Worm (Caenorhabditis elegans) whole organism, L4/young adult: Measurements from ENCODE around the gene str-139.

Experiments used
- W03F9.2 ChIP-seq: fragments of 150-350 bp; optimal IDR thresholded peaks from 2 replicates; lab custom pipeline; 2014; ENCODE audit warnings: missing biosample characterization, missing genetic modification characterization
- dao-5 ChIP-seq: sonication (generic microtip); optimal IDR thresholded peaks from 2 replicates; lab custom pipeline; 2016; ENCODE audit warnings: missing genotype, missing genetic modification characterization, moderate library complexity, missing compliant biosample characterization
- him-1 ChIP-seq: sonication (generic microtip); optimal IDR thresholded peaks from 2 replicates; lab custom pipeline; 2016; ENCODE audit warnings: missing genotype, missing genetic modification reagents, missing genetic modification characterization, missing compliant biosample characterization

Gene str-139

ce11 chrV:8019783-8020182 is 42.2 kb downstream of the str-139 start:
- TF ChIP-seq him-1 (tag; lab: Kevin White, UChicago): no peak
- no peak for TF ChIP-seq W03F9.2 (tag; lab: Kevin White, UChicago)
- no peak for TF ChIP-seq dao-5 (tag; lab: Kevin White, UChicago)

DNA sequence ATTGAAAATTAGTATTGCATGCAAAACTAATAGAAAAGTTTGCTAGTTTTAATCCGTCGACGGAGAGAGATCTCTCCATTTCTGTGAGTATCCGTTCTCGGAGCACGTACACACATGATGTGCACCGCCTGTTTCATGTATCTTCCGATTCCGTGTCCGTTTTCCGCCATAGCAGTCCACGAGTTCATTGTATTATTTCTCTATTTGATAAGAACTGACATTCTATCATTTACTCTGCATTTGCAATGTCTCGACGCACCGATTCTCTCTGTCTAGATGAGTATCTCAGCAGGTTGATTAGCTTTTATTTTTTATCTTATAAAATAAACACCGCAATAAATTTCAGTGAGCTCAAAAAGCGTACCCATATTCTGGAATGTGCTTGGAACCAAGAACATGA is 43.1 kb downstream of the str-139 start:
- TF ChIP-seq W03F9.2 (tag; lab: Kevin White, UChicago) (no peak), dao-5 (tag; lab: Kevin White, UChicago) (no peak), him-1 (tag; lab: Kevin White, UChicago) (no peak)

ce11 chrV:8017924-8018323 is 44.0 kb downstream of the str-139 start:
- TF ChIP-seq him-1 (tag; lab: Kevin White, UChicago) (no peak), W03F9.2 (tag; lab: Kevin White, UChicago) (no peak), dao-5 (tag; lab: Kevin White, UChicago) (no peak)

- TF ChIP-seq dao-5 (tag; lab: Kevin White, UChicago) (no peak), W03F9.2 (tag; lab: Kevin White, UChicago) (no peak), him-1 (tag; lab: Kevin White, UChicago) (no peak)
Observed at ce11 chrV:8016928-8017327, 45.0 kb downstream of the str-139 start, which contains the start of gene sptl-2. Gene sptl-2 (plus strand): TSS chrV:8017207.

DNA sequence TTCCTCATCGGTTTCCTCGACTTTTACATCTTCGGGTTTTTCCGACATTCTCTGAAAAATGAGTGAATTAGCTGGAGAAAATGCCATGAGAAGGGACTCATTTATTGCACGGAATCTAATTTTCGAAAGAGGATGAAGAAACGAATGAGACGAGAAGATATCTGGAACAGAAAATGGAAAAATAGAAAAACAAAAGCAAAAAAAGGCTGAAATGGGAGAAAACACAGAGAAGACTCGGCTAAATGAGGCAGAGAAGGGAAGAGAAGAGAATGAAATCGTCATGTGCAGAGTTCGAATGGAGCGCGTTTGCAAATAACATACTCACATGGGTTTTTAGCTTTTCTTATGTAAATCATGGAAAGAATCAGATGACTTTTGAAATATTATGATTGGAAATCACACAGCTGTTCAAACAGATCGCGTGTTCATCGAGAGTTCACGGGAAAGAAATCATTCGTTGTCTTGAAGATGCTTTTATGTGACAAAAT is 48.0 kb downstream of the str-139 start, which contains the start of gene Y97E10AR.6:
Y97E10AR.6 (minus strand) TSS at position 51 of the 488 bp plus-strand sequence.
- no peak for TF ChIP-seq dao-5 (tag; lab: Kevin White, UChicago)
- TF ChIP-seq W03F9.2 (tag; lab: Kevin White, UChicago): peak; percentile 25

- no peak for TF ChIP-seq him-1 (tag; lab: Kevin White, UChicago)
- TF ChIP-seq W03F9.2 (tag; lab: Kevin White, UChicago): no peak
- TF ChIP-seq dao-5 (tag; lab: Kevin White, UChicago): no peak
Observed at ce11 chrV:8012032-8012431, 49.9 kb downstream of the str-139 start, which contains the start of gene rpb-9. Gene rpb-9 (minus strand): TSS chrV:8012345.
